Fruit fly (Drosophila melanogaster): ENCODE results near the gene mbo.

mbo gene

dm6 chr3R:12653511-12654252 is 25.2 kb downstream of the mbo start (continued):
- no peak for TF ChIP-seq unc-4 (GFP tag; IDR thresholded peaks at IDR 0.05; ENCODE audit: partially characterized antibody)
- TF ChIP-seq nerfin-1 (tag; optimal IDR thresholded peaks at IDR 0.05), result peak; percentile 75
- TF ChIP-seq psq (GFP tag; optimal IDR thresholded peaks at IDR 0.05), result peak; percentile 13
- peak; percentile 75 for TF ChIP-seq az2 (GFP tag; optimal IDR thresholded peaks at IDR 0.05)
- TF ChIP-seq CG18011 (GFP tag; optimal IDR thresholded peaks at IDR 0.05), result peak; percentile 60
- peak; percentile 47 for TF ChIP-seq luna (GFP tag; optimal IDR thresholded peaks at IDR 0.05)
- peak; percentile 55 for TF ChIP-seq wdn (GFP tag; IDR thresholded peaks at IDR 0.05)
- peak; percentile 40; the same call in 1 of the 2 replicates for TF ChIP-seq CG10959 (GFP tag; IDR thresholded peaks at IDR 0.05)
- TF ChIP-seq Ptx1 (GFP tag; IDR thresholded peaks at IDR 0.05), result peak; percentile 91
- TF ChIP-seq pita (GFP tag; optimal IDR thresholded peaks at IDR 0.05), result no peak
- peak; percentile 73 for TF ChIP-seq CG11560 (tag; IDR thresholded peaks at IDR 0.05)
- peak; percentile 63 for TF ChIP-seq Atf3 (GFP tag; optimal IDR thresholded peaks at IDR 0.05)
- peak; percentile 76 for TF ChIP-seq ranshi (GFP tag; IDR thresholded peaks at IDR 0.05)
- TF ChIP-seq kay (GFP tag; optimal IDR thresholded peaks at IDR 0.05), result peak; percentile 57
- TF ChIP-seq eve (GFP tag; optimal IDR thresholded peaks at IDR 0.05), result no peak
- TF ChIP-seq Fer2 (tag; optimal IDR thresholded peaks at IDR 0.05), result peak; percentile 61
- peak; percentile 57 for TF ChIP-seq CG12155 (GFP tag; optimal IDR thresholded peaks at IDR 0.05)
- TF ChIP-seq CG4617 (GFP tag; optimal IDR thresholded peaks at IDR 0.05; ENCODE audit: borderline replicate concordance), result peak; percentile 39
- TF ChIP-seq CG31441 (GFP tag; IDR thresholded peaks at IDR 0.05), result peak; percentile 91
- peak in 1 of 2 experiments; percentile 49 for TF ChIP-seq crp (GFP tag; optimal IDR thresholded peaks at IDR 0.05)
- peak; percentile 81 for TF ChIP-seq CG10366 (GFP tag; IDR thresholded peaks at IDR 0.05)
- peak; percentile 65 for TF ChIP-seq Dek (tag; optimal IDR thresholded peaks at IDR 0.05)
- peak; percentile 87 for TF ChIP-seq PHDP (tag; optimal IDR thresholded peaks at IDR 0.05)
- peak; percentile 81 for TF ChIP-seq pum (GFP tag; optimal IDR thresholded peaks at IDR 0.05)
- TF ChIP-seq CG10274 (GFP tag; optimal IDR thresholded peaks at IDR 0.05), result peak; percentile 56
- TF ChIP-seq lab (GFP tag; optimal IDR thresholded peaks at IDR 0.05), result peak; percentile 81
- peak; percentile 67 for TF ChIP-seq CG11247 (GFP tag; IDR thresholded peaks at IDR 0.05)
- no peak for TF ChIP-seq Dp (GFP tag; optimal IDR thresholded peaks at IDR 0.05)
- peak; percentile 73 for TF ChIP-seq zfh1 (GFP tag; IDR thresholded peaks at IDR 0.05)
- no peak for TF ChIP-seq tll (GFP tag; optimal IDR thresholded peaks at IDR 0.05)
- peak; percentile 82 for TF ChIP-seq ewg (GFP tag; optimal IDR thresholded peaks at IDR 0.05)
- TF ChIP-seq Med (GFP tag), result peak; percentile 97
- TF ChIP-seq CG14441 (GFP tag; IDR thresholded peaks at IDR 0.05), result peak; percentile 87
- peak; percentile 79 for TF ChIP-seq Hr3 (GFP tag; optimal IDR thresholded peaks at IDR 0.05)
- peak; percentile 60 for TF ChIP-seq caup (GFP tag; optimal IDR thresholded peaks at IDR 0.05; ENCODE audit: severe bottlenecking)
- TF ChIP-seq CG1602 (GFP tag; optimal IDR thresholded peaks at IDR 0.05), result peak; percentile 58
- TF ChIP-seq CG7987 (GFP tag; optimal IDR thresholded peaks at IDR 0.05), result no peak
- peak; percentile 16; the same call in 1 of the 2 replicates for TF ChIP-seq CG13287 (GFP tag; IDR thresholded peaks at IDR 0.05; ENCODE audit: partially characterized antibody)
- peak; percentile 60 for TF ChIP-seq Dip3 (GFP tag; optimal IDR thresholded peaks at IDR 0.05)
- no peak for TF ChIP-seq dan (GFP tag; IDR thresholded peaks at IDR 0.05)
- TF ChIP-seq Spps (tag; optimal IDR thresholded peaks at IDR 0.05), result no peak
- no peak for TF ChIP-seq BEAF-32 (GFP tag; optimal IDR thresholded peaks at IDR 0.05)
- TF ChIP-seq CG31388 (GFP tag; optimal IDR thresholded peaks at IDR 0.05), result no peak
- peak; percentile 93 for TF ChIP-seq Oli (tag; optimal IDR thresholded peaks at IDR 0.05)
- TF ChIP-seq cato (GFP tag; optimal IDR thresholded peaks at IDR 0.05; ENCODE audit: borderline replicate concordance), result peak; percentile 28
- peak; percentile 92 for TF ChIP-seq wor (GFP tag; IDR thresholded peaks at IDR 0.05)
- TF ChIP-seq disco-r (GFP tag; optimal IDR thresholded peaks at IDR 0.05), result peak; percentile 63
- TF ChIP-seq Ada2b (GFP tag; IDR thresholded peaks at IDR 0.05), result peak; percentile 77
